Fruit fly (Drosophila melanogaster) whole organism, embryonic: ENCODE measurements around the gene Ube3a.

Source experiments
- psq ChIP-seq: fragments of 200-800 bp; sonication (Bioruptor generic); optimal IDR thresholded peaks from 2 replicates; lab custom pipeline; 2017; ENCODE audit warnings: missing biosample characterization, missing genetic modification characterization
- slp2 ChIP-seq: fragments of 200-800 bp; sonication (Bioruptor generic); optimal IDR thresholded peaks from 2 replicates; lab custom pipeline; 2016; ENCODE audit warnings: missing biosample characterization, missing genetic modification characterization

- TF ChIP-seq psq (GFP tag; lab: Kevin White, UChicago) = no peak
- no peak for TF ChIP-seq slp2
These were observed 37.3 kb downstream of the Ube3a start, which contains the start of gene CG14142 for dm6 chr3L:11173049-11173564.
